Fruit fly (Drosophila melanogaster): ENCODE measurements around the gene CG43935.

DNA sequence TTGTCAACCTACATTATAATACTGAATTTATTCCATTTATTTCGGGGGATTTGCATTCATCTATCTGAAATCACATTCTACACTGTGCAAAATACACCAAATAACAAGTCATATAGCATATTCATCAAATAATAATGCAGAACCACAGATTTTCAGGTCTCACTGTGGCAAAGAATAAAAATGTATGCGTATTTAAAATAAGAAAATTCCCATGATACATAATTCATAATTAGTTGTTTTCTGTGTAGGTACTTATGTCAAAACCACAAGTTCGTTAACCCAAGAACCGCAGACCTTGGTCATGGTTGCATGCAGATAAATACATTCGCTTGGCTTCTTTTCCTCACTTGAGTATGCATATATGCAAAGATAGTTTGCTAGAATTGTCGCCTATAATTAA is 27.0 kb downstream of the CG43935 start:
- TF ChIP-seq Sin3A (optimal IDR thresholded peaks at IDR 0.05): no peak
- no peak for TF ChIP-seq psq (optimal IDR thresholded peaks at IDR 0.05)
